Worm (Caenorhabditis elegans) whole organism, L4 larva: Measurements from ENCODE around the gene K08F9.3.

ENCODE experiments used
- T20F7.1 ChIP-seq: fragments of 200-800 bp; sonication (Bioruptor generic); optimal IDR thresholded peaks from 2 replicates; lab custom pipeline; 2018; ENCODE audit warnings: mild to moderate bottlenecking, missing genetic modification characterization, missing compliant biosample characterization
- Y48G9A.11 ChIP-seq: fragments of 200-800 bp; sonication (Bioruptor generic); IDR thresholded peaks from 2 replicates; pipeline ENCODE4 v1.3.6; 2022; ENCODE audit warnings: missing genetic modification reagents, missing genetic modification characterization, missing compliant biosample characterization
- Y5F2A.4 ChIP-seq: fragments of 200-800 bp; sonication (Bioruptor generic); optimal IDR thresholded peaks from 2 replicates; lab custom pipeline; 2018; ENCODE audit warnings: mild to moderate bottlenecking, missing genetic modification characterization, missing compliant biosample characterization
- Y75B8A.6 ChIP-seq: fragments of 200-800 bp; sonication (Bioruptor generic); IDR thresholded peaks from 2 replicates; pipeline ENCODE4 v1.3.6; 2022; ENCODE audit warnings: missing genetic modification reagents, missing genetic modification characterization, missing compliant biosample characterization
- ZK337.2 ChIP-seq: fragments of 200-800 bp; sonication (Bioruptor generic); IDR thresholded peaks from 2 replicates; pipeline ENCODE4 v1.3.6; 2022; ENCODE audit warnings: missing genetic modification reagents, missing genetic modification characterization, missing compliant biosample characterization
- ama-1 ChIP-seq: fragments of 150-350 bp; optimal IDR thresholded peaks from 2 replicates; lab custom pipeline; 2014; ENCODE audit warnings: inconsistent platforms, mixed read lengths
- cey-2 ChIP-seq: sonication (generic microtip); optimal IDR thresholded peaks from 3 replicates; lab custom pipeline; 2017; ENCODE audit warnings: missing genetic modification characterization, mild to moderate bottlenecking, missing compliant biosample characterization, antibody characterized with exemption, borderline replicate concordance; ENCODE audit not compliant: insufficient read depth
- daf-16 ChIP-seq, 3 experiments: sonication (generic microtip); optimal IDR thresholded peaks; 2 replicates each; lab custom pipeline; 2016 to 2017; ENCODE audit warnings: missing genetic modification characterization in 3 of 3, missing genetic modification reagents in 3 of 3, mild to moderate bottlenecking in 2 of 3, missing compliant biosample characterization in 2 of 3, missing biosample characterization in 1 of 3, moderate library complexity in 1 of 3
- dmd-6 ChIP-seq: fragments of 200-800 bp; sonication (Bioruptor generic); IDR thresholded peaks from 2 replicates; pipeline ENCODE4 v1.3.6; 2022; ENCODE audit warnings: missing genetic modification reagents, missing genetic modification characterization, missing compliant biosample characterization
- dpl-1 ChIP-seq: fragments of 150-350 bp; optimal IDR thresholded peaks from 2 replicates; lab custom pipeline; 2014; ENCODE audit warnings: missing biosample characterization, missing genetic modification reagents, missing genetic modification characterization
- dve-1 ChIP-seq: sonication (generic microtip); optimal IDR thresholded peaks from 2 replicates; lab custom pipeline; 2017; ENCODE audit warnings: antibody characterized with exemption, mild to moderate bottlenecking, missing genetic modification characterization, missing compliant biosample characterization; ENCODE audit not compliant: insufficient read depth
- fkh-10 ChIP-seq: fragments of 150-350 bp; optimal IDR thresholded peaks from 2 replicates; lab custom pipeline; 2014; ENCODE audit warnings: missing biosample characterization, missing genetic modification reagents, missing genetic modification characterization
- hif-1 ChIP-seq, 2 experiments: sonication (generic microtip); optimal IDR thresholded peaks; 2 replicates each; lab custom pipeline; 2016 to 2017; ENCODE audit warnings: missing compliant biosample characterization in 2 of 2, missing genetic modification characterization in 2 of 2, missing genetic modification reagents in 2 of 2, missing genotype in 2 of 2, mild to moderate bottlenecking in 1 of 2
- hlh-11 ChIP-seq: fragments of 200-800 bp; sonication (Bioruptor generic); optimal IDR thresholded peaks from 2 replicates; lab custom pipeline; 2018; ENCODE audit warnings: mild to moderate bottlenecking, missing genetic modification characterization, missing compliant biosample characterization
- hlh-30 ChIP-seq: sonication (generic microtip); optimal IDR thresholded peaks from 2 replicates; lab custom pipeline; 2017; ENCODE audit warnings: antibody characterized with exemption, mild to moderate bottlenecking, missing genetic modification characterization, missing compliant biosample characterization; ENCODE audit not compliant: insufficient read depth
- hmg-1.1 ChIP-seq: fragments of 200-800 bp; sonication (Bioruptor generic); IDR thresholded peaks from 2 replicates; pipeline ENCODE4 v1.3.6; 2022; ENCODE audit warnings: missing genetic modification reagents, missing genetic modification characterization, missing compliant biosample characterization
- lim-7 ChIP-seq: fragments of 200-800 bp; sonication (Bioruptor generic); IDR thresholded peaks from 2 replicates; pipeline ENCODE4 v1.3.6; 2022; ENCODE audit warnings: missing genetic modification characterization, missing compliant biosample characterization
- lin-13 ChIP-seq: fragments of 150-350 bp; optimal IDR thresholded peaks from 2 replicates; lab custom pipeline; 2014; ENCODE audit warnings: missing biosample characterization, missing genetic modification reagents, missing genetic modification characterization
- lin-15B ChIP-seq: fragments of 150-350 bp; sonication (generic microtip); optimal IDR thresholded peaks from 3 replicates; lab custom pipeline; 2014; ENCODE audit warnings: missing biosample characterization, missing genetic modification characterization
- lin-38 ChIP-seq: fragments of 200-800 bp; sonication (Bioruptor generic); IDR thresholded peaks from 2 replicates; pipeline ENCODE4 v1.3.6; 2022; ENCODE audit warnings: missing genetic modification reagents, missing genetic modification characterization, missing compliant biosample characterization
- lsy-2 ChIP-seq, 2 experiments: fragments of 150-350 bp in 1 of 2; sonication (generic microtip) in 1 of 2; optimal IDR thresholded peaks; 2 replicates each; lab custom pipeline; 2014 to 2017; ENCODE audit warnings: missing biosample characterization in 2 of 2, missing genetic modification characterization in 2 of 2
- madf-9 ChIP-seq: fragments of 200-800 bp; sonication (Bioruptor generic); conservative IDR thresholded peaks from 2 replicates; pipeline ENCODE4 v1.3.6; 2022; ENCODE audit warnings: missing genetic modification reagents, missing genetic modification characterization, missing compliant biosample characterization
- mdl-1 ChIP-seq, 2 experiments: fragments of 150-350 bp in 1 of 2; sonication (generic microtip) in 1 of 2; optimal IDR thresholded peaks; 2 replicates each; lab custom pipeline; 2014 to 2017; ENCODE audit warnings: missing biosample characterization in 2 of 2, missing genetic modification characterization in 2 of 2
- mes-2 ChIP-seq: sonication (generic microtip); optimal IDR thresholded peaks from 2 replicates; lab custom pipeline; 2016; ENCODE audit warnings: missing genotype, mild to moderate bottlenecking, missing genetic modification characterization, missing compliant biosample characterization; ENCODE audit not compliant: poor library complexity, severe bottlenecking
- nhr-10 ChIP-seq: fragments of 150-350 bp; optimal IDR thresholded peaks from 2 replicates; lab custom pipeline; 2014; ENCODE audit warnings: missing biosample characterization, missing genetic modification characterization
- nhr-11 ChIP-seq: fragments of 150-350 bp; optimal IDR thresholded peaks from 2 replicates; lab custom pipeline; 2014; ENCODE audit warnings: missing biosample characterization, missing genetic modification characterization
- nhr-237 ChIP-seq: sonication (generic microtip); optimal IDR thresholded peaks from 2 replicates; lab custom pipeline; 2017; ENCODE audit warnings: missing biosample characterization, missing genetic modification characterization
- nhr-28 ChIP-seq: fragments of 150-350 bp; optimal IDR thresholded peaks from 2 replicates; lab custom pipeline; 2014; ENCODE audit warnings: missing biosample characterization, missing genetic modification characterization
- nhr-6 ChIP-seq: fragments of 150-350 bp; optimal IDR thresholded peaks from 2 replicates; lab custom pipeline; 2014; ENCODE audit warnings: missing biosample characterization, missing genetic modification characterization
- nhr-77 ChIP-seq: fragments of 150-350 bp; optimal IDR thresholded peaks from 2 replicates; lab custom pipeline; 2014; ENCODE audit warnings: missing biosample characterization, missing genetic modification characterization
- pha-4 ChIP-seq, 2 experiments: fragments of 150-350 bp in 1 of 2; fragments of 200-800 bp in 1 of 2; sonication (Bioruptor generic) in 1 of 2; IDR thresholded peaks in 1 of 2; optimal IDR thresholded peaks in 1 of 2; 2 replicates each; pipeline versions ENCODE4 v1.3.6 to Lab custom; 2014 to 2022; ENCODE audit warnings: missing genetic modification characterization in 2 of 2, missing genetic modification reagents in 2 of 2, missing biosample characterization in 1 of 2, missing compliant biosample characterization in 1 of 2
- rbr-2 ChIP-seq: sonication (generic microtip); optimal IDR thresholded peaks from 2 replicates; lab custom pipeline; 2016; ENCODE audit warnings: missing genotype, missing genetic modification characterization, missing compliant biosample characterization
- saeg-2 ChIP-seq: fragments of 200-800 bp; sonication (Bioruptor generic); IDR thresholded peaks from 2 replicates; pipeline ENCODE4 v1.3.6; 2022; ENCODE audit warnings: missing genetic modification reagents, missing genetic modification characterization, missing compliant biosample characterization
- tag-97 ChIP-seq: fragments of 200-800 bp; sonication (Bioruptor generic); IDR thresholded peaks from 2 replicates; pipeline ENCODE4 v1.3.6; 2022; ENCODE audit warnings: missing genetic modification characterization, missing compliant biosample characterization
- unc-130 ChIP-seq: sonication (generic microtip); optimal IDR thresholded peaks from 2 replicates; lab custom pipeline; 2016; ENCODE audit warnings: missing genetic modification reagents, missing genetic modification characterization, missing compliant biosample characterization
- zfp-3 ChIP-seq: fragments of 200-800 bp; sonication (Bioruptor generic); conservative IDR thresholded peaks from 2 replicates; pipeline ENCODE4 v1.3.6; 2022; ENCODE audit warnings: missing genetic modification reagents, missing genetic modification characterization, missing compliant biosample characterization

Gene K08F9.3

ce11 chrV:15132423-15132822 is 7.9 kb upstream of the K08F9.3 start, which contains the start of gene str-171:
TSS of gene str-171 (minus strand) at chrV:15132523.
- TF ChIP-seq nhr-77 (no peak), Y48G9A.11 (no peak), rbr-2 (tag; lab: Kevin White, UChicago) (no peak), mdl-1 (tag; optimal IDR thresholded peaks at IDR 0.05; lab: Kevin White, UChicago) (no peak)

ce11 chrV:15133812-15134211 is 6.5 kb upstream of the K08F9.3 start:
- TF ChIP-seq cey-2 (tag; lab: Kevin White, UChicago) (no peak), nhr-28 (peak; percentile 36), tag-97 (GFP tag; lab: Robert Waterston, UW) (no peak), daf-16 (GFP tag; optimal IDR thresholded peaks at IDR 0.05; lab: Kevin White, UChicago) (no peak), daf-16 (tag; optimal IDR thresholded peaks at IDR 0.05; lab: Kevin White, UChicago) (peak; percentile 25), nhr-6 (peak; percentile 8), dmd-6 (GFP tag; lab: Robert Waterston, UW) (peak; percentile 16; the same call in 1 of the 2 replicates), dve-1 (tag; lab: Kevin White, UChicago) (no peak), nhr-237 (tag; lab: Kevin White, UChicago) (no peak)
- TF ChIP-seq, all 104 proteins: peak for 4

DNA sequence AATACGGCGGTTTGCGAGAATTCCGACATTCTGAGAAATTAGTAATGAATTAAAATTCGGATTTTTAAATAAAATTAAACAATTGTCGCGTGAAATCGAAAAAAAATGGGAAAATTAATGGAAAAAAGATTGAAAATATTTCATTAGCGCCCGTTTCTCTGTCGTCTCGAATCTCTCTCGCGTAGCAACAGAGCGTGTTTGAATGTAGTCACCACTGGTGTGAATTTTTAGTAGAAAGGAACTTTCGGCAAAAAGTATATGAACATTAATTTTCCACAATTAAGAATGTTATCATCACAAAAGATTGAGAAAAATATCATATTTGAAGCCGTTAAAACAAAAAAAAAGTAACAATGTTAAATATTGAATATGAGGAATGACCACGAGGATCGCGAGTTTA is 3.6 kb upstream of the K08F9.3 start, which contains the start of gene aipl-1:
aipl-1 (minus strand) TSS at position 30 of the 400 bp plus-strand sequence.
- peak in 1 of 2 experiments; percentile 21 for TF ChIP-seq mdl-1 (tag; optimal IDR thresholded peaks at IDR 0.05; lab: Kevin White, UChicago)
- TF ChIP-seq zfp-3 (GFP tag; lab: Robert Waterston, UW), result no peak
- TF ChIP-seq Y75B8A.6, result no peak
- TF ChIP-seq madf-9 (GFP tag; lab: Robert Waterston, UW), result 0 out of 2 replicates have a peak, but pooled peaks have one; percentile 11
- peak; percentile 97 for TF ChIP-seq nhr-6
- peak; percentile 58 for TF ChIP-seq lin-13 (GFP tag; lab: Kevin White, UChicago)
- peak; percentile 46 for TF ChIP-seq lin-15B (tag; lab: Kevin White, UChicago)
- TF ChIP-seq nhr-10 (tag; lab: Kevin White, UChicago), result no peak
- peak; percentile 60 for TF ChIP-seq fkh-10 (GFP tag; lab: Kevin White, UChicago)
- no peak for TF ChIP-seq pha-4 (GFP tag; IDR thresholded peaks at IDR 0.05; lab: Robert Waterston, UW)
- TF ChIP-seq pha-4 (tag; optimal IDR thresholded peaks at IDR 0.05; lab: Kevin White, UChicago), result peak; percentile 47
- TF ChIP-seq hlh-11 (tag; lab: Kevin White, UChicago), result peak; percentile 31
- peak in 1 of 2 experiments; percentile 72 for TF ChIP-seq hif-1 (tag; optimal IDR thresholded peaks at IDR 0.05; lab: Kevin White, UChicago)
- TF ChIP-seq nhr-11, result peak; percentile 52
- TF ChIP-seq dpl-1 (GFP tag; lab: Kevin White, UChicago), result peak; percentile 85
- peak; percentile 30 for TF ChIP-seq T20F7.1 (GFP tag; lab: Kevin White, UChicago)
- peak; percentile 94 for TF ChIP-seq mes-2
- peak in 1 of 2 experiments; percentile 46 for TF ChIP-seq lsy-2 (tag; optimal IDR thresholded peaks at IDR 0.05; lab: Kevin White, UChicago)
- TF ChIP-seq dmd-6 (GFP tag; lab: Robert Waterston, UW), result peak; percentile 39; the same call in 1 of the 2 replicates
- peak; percentile 95 for TF ChIP-seq lin-38 (GFP tag; lab: Robert Waterston, UW)
- TF ChIP-seq Y5F2A.4 (GFP tag; lab: Kevin White, UChicago), result no peak
- TF ChIP-seq unc-130 (GFP tag; lab: Kevin White, UChicago), result peak; percentile 47
- TF ChIP-seq nhr-28, result peak; percentile 69
- TF ChIP-seq lim-7 (GFP tag; lab: Robert Waterston, UW), result no peak
- TF ChIP-seq daf-16 (GFP tag; optimal IDR thresholded peaks at IDR 0.05; lab: Kevin White, UChicago), result no peak
- TF ChIP-seq daf-16 (tag; optimal IDR thresholded peaks at IDR 0.05; lab: Kevin White, UChicago), result peak; percentile 10
- peak; percentile 79 for TF ChIP-seq nhr-77
- TF ChIP-seq ama-1, result no peak
- peak; percentile 41 for TF ChIP-seq rbr-2 (tag; lab: Kevin White, UChicago)
- peak; percentile 63 for TF ChIP-seq hlh-30 (tag; lab: Kevin White, UChicago)
- peak; percentile 55 for TF ChIP-seq dve-1 (tag; lab: Kevin White, UChicago)
- peak; percentile 47; the same call in 1 of the 2 replicates for TF ChIP-seq ZK337.2 (GFP tag; lab: Robert Waterston, UW)
- no peak for TF ChIP-seq saeg-2 (GFP tag; lab: Robert Waterston, UW)
- peak; percentile 43; the same call in 1 of the 2 replicates for TF ChIP-seq hmg-1.1 (GFP tag; lab: Robert Waterston, UW)
